Worm (Caenorhabditis elegans): Measurements from ENCODE around the gene F16B12.6.

DNA sequence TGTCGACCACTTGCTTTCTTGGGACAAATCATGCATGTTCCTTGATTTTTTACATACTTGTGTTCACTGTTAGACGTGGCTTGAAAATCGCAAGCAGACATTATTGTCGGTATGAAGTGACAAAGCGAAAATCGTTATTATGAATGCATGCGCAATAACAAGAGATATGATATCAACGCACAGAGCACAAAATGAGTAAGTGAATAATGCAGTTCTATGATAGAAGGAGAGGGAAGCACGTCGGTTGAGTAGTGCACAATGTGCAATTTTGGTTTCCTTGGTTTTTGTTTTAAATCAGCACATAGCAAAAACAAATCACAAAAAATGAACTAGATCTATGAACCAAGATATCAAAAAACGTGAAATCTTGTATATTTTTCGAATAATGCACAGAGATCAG, 11.2 kb downstream of the F16B12.6 start, which contains the start of gene nhr-281:
- TF ChIP-seq F13H6.1 (tag; optimal IDR thresholded peaks at IDR 0.05) (no peak), nhr-77 (tag; optimal IDR thresholded peaks at IDR 0.05) (no peak), ztf-11 (tag; optimal IDR thresholded peaks at IDR 0.05) (no peak), nhr-237 (tag; optimal IDR thresholded peaks at IDR 0.05) (no peak), gmeb-1 (tag; optimal IDR thresholded peaks at IDR 0.05) (no peak), nhr-129 (tag; optimal IDR thresholded peaks at IDR 0.05) (no peak), blmp-1 (tag; optimal IDR thresholded peaks at IDR 0.05; ENCODE audit: insufficient read depth) (no peak), unc-62 (GFP tag; optimal IDR thresholded peaks at IDR 0.05) (no peak), ztf-4 (tag; optimal IDR thresholded peaks at IDR 0.05) (no peak), mab-5 (tag; optimal IDR thresholded peaks at IDR 0.05) (no peak), skn-1 (tag; optimal IDR thresholded peaks at IDR 0.05) (no peak)

Data from whole organism, L2 larva.